Worm (Caenorhabditis elegans) whole organism, L4 larva: ENCODE measurements around the gene tba-7.

Source experiments
- D1046.2 ChIP-seq: fragments of 200-800 bp; sonication (Bioruptor generic); IDR thresholded peaks from 2 replicates; pipeline ENCODE4 v1.3.6; 2022; ENCODE audit warnings: missing genetic modification characterization, missing compliant biosample characterization
- F37D6.2 ChIP-seq: sonication (generic microtip); optimal IDR thresholded peaks from 2 replicates; lab custom pipeline; 2016; ENCODE audit warnings: mild to moderate bottlenecking, missing genetic modification characterization, missing compliant biosample characterization
- R02D3.7 ChIP-seq: fragments of 150-350 bp; sonication (generic microtip); optimal IDR thresholded peaks from 3 replicates; lab custom pipeline; 2014; ENCODE audit warnings: missing biosample characterization, missing genetic modification characterization
- T20F7.1 ChIP-seq: fragments of 200-800 bp; sonication (Bioruptor generic); optimal IDR thresholded peaks from 2 replicates; lab custom pipeline; 2018; ENCODE audit warnings: mild to moderate bottlenecking, missing genetic modification characterization, missing compliant biosample characterization
- Y105C5A.15 ChIP-seq: fragments of 200-800 bp; sonication (Bioruptor generic); IDR thresholded peaks from 2 replicates; pipeline ENCODE4 v1.3.6; 2022; ENCODE audit warnings: missing genetic modification characterization, missing compliant biosample characterization
- Y75B8A.6 ChIP-seq: fragments of 200-800 bp; sonication (Bioruptor generic); IDR thresholded peaks from 2 replicates; pipeline ENCODE4 v1.3.6; 2022; ENCODE audit warnings: missing genetic modification reagents, missing genetic modification characterization, missing compliant biosample characterization
- ZK337.2 ChIP-seq: fragments of 200-800 bp; sonication (Bioruptor generic); IDR thresholded peaks from 2 replicates; pipeline ENCODE4 v1.3.6; 2022; ENCODE audit warnings: missing genetic modification reagents, missing genetic modification characterization, missing compliant biosample characterization
- aha-1 ChIP-seq: fragments of 150-350 bp; peaks from one replicate; lab custom pipeline; 2014; ENCODE audit warnings: missing biosample characterization, missing genetic modification characterization
- aly-2 ChIP-seq: sonication (generic microtip); optimal IDR thresholded peaks from 2 replicates; lab custom pipeline; 2018; ENCODE audit warnings: missing biosample characterization, missing genetic modification characterization
- ama-1 ChIP-seq: fragments of 150-350 bp; optimal IDR thresholded peaks from 2 replicates; lab custom pipeline; 2014; ENCODE audit warnings: inconsistent platforms, mixed read lengths
- arid-1 ChIP-seq: fragments of 200-800 bp; sonication (Bioruptor generic); conservative IDR thresholded peaks from 2 replicates; pipeline ENCODE4 v1.3.6; 2022; ENCODE audit warnings: missing genetic modification reagents, missing genetic modification characterization, missing compliant biosample characterization
- attf-4 ChIP-seq: sonication (generic microtip); optimal IDR thresholded peaks from 3 replicates; lab custom pipeline; 2017; ENCODE audit warnings: missing biosample characterization, missing genetic modification characterization
- ceh-20 ChIP-seq: fragments of 200-800 bp; sonication (Bioruptor generic); IDR thresholded peaks from 2 replicates; pipeline ENCODE4 v1.3.6; 2022; ENCODE audit warnings: missing genetic modification reagents, missing genetic modification characterization, missing compliant biosample characterization
- ceh-32 ChIP-seq: sonication (generic microtip); optimal IDR thresholded peaks from 2 replicates; lab custom pipeline; 2016; ENCODE audit warnings: mild to moderate bottlenecking, missing genetic modification characterization, missing compliant biosample characterization; ENCODE audit not compliant: poor library complexity
- ces-1 ChIP-seq: fragments of 150-350 bp; sonication (generic microtip); optimal IDR thresholded peaks from 4 replicates; lab custom pipeline; 2014; ENCODE audit warnings: missing biosample characterization, missing genetic modification reagents, missing genetic modification characterization
- cey-2 ChIP-seq: sonication (generic microtip); optimal IDR thresholded peaks from 3 replicates; lab custom pipeline; 2017; ENCODE audit warnings: missing genetic modification characterization, mild to moderate bottlenecking, missing compliant biosample characterization, antibody characterized with exemption, borderline replicate concordance; ENCODE audit not compliant: insufficient read depth
- daf-8 ChIP-seq: fragments of 200-800 bp; sonication (Bioruptor generic); IDR thresholded peaks from 2 replicates; pipeline ENCODE4 v1.3.6; 2022; ENCODE audit warnings: missing genetic modification characterization, missing compliant biosample characterization
- dmd-6 ChIP-seq: fragments of 200-800 bp; sonication (Bioruptor generic); IDR thresholded peaks from 2 replicates; pipeline ENCODE4 v1.3.6; 2022; ENCODE audit warnings: missing genetic modification reagents, missing genetic modification characterization, missing compliant biosample characterization
- dpl-1 ChIP-seq: fragments of 150-350 bp; optimal IDR thresholded peaks from 2 replicates; lab custom pipeline; 2014; ENCODE audit warnings: missing biosample characterization, missing genetic modification reagents, missing genetic modification characterization
- egl-43 ChIP-seq: fragments of 200-800 bp; sonication (Bioruptor generic); IDR thresholded peaks from 2 replicates; pipeline ENCODE4 v1.3.6; 2022; ENCODE audit warnings: missing genetic modification reagents, missing genetic modification characterization, missing compliant biosample characterization
- fkh-10 ChIP-seq: fragments of 150-350 bp; optimal IDR thresholded peaks from 2 replicates; lab custom pipeline; 2014; ENCODE audit warnings: missing biosample characterization, missing genetic modification reagents, missing genetic modification characterization
- hlh-11 ChIP-seq: fragments of 200-800 bp; sonication (Bioruptor generic); optimal IDR thresholded peaks from 2 replicates; lab custom pipeline; 2018; ENCODE audit warnings: mild to moderate bottlenecking, missing genetic modification characterization, missing compliant biosample characterization
- hlh-30 ChIP-seq: sonication (generic microtip); optimal IDR thresholded peaks from 2 replicates; lab custom pipeline; 2017; ENCODE audit warnings: antibody characterized with exemption, mild to moderate bottlenecking, missing genetic modification characterization, missing compliant biosample characterization; ENCODE audit not compliant: insufficient read depth
- hmg-1.1 ChIP-seq: fragments of 200-800 bp; sonication (Bioruptor generic); IDR thresholded peaks from 2 replicates; pipeline ENCODE4 v1.3.6; 2022; ENCODE audit warnings: missing genetic modification reagents, missing genetic modification characterization, missing compliant biosample characterization
- jun-1 ChIP-seq: fragments of 150-350 bp; optimal IDR thresholded peaks from 2 replicates; lab custom pipeline; 2014; ENCODE audit warnings: missing biosample characterization, missing genetic modification reagents, missing genetic modification characterization
- lim-7 ChIP-seq: fragments of 200-800 bp; sonication (Bioruptor generic); IDR thresholded peaks from 2 replicates; pipeline ENCODE4 v1.3.6; 2022; ENCODE audit warnings: missing genetic modification characterization, missing compliant biosample characterization
- lin-13 ChIP-seq: fragments of 150-350 bp; optimal IDR thresholded peaks from 2 replicates; lab custom pipeline; 2014; ENCODE audit warnings: missing biosample characterization, missing genetic modification reagents, missing genetic modification characterization
- lin-29 ChIP-seq: fragments of 200-800 bp; sonication (Bioruptor generic); IDR thresholded peaks from 2 replicates; pipeline ENCODE4 v1.3.6; 2022; ENCODE audit warnings: missing genetic modification reagents, missing genetic modification characterization, missing compliant biosample characterization
- lin-38 ChIP-seq: fragments of 200-800 bp; sonication (Bioruptor generic); IDR thresholded peaks from 2 replicates; pipeline ENCODE4 v1.3.6; 2022; ENCODE audit warnings: missing genetic modification reagents, missing genetic modification characterization, missing compliant biosample characterization
- lir-3 ChIP-seq: sonication (generic microtip); optimal IDR thresholded peaks from 2 replicates; lab custom pipeline; 2016; ENCODE audit warnings: mild to moderate bottlenecking, missing genetic modification characterization, missing compliant biosample characterization
- lsy-2 ChIP-seq, 2 experiments: fragments of 150-350 bp in 1 of 2; sonication (generic microtip) in 1 of 2; optimal IDR thresholded peaks; 2 replicates each; lab custom pipeline; 2014 to 2017; ENCODE audit warnings: missing biosample characterization in 2 of 2, missing genetic modification characterization in 2 of 2
- mdl-1 ChIP-seq, 2 experiments: fragments of 150-350 bp in 1 of 2; sonication (generic microtip) in 1 of 2; optimal IDR thresholded peaks; 2 replicates each; lab custom pipeline; 2014 to 2017; ENCODE audit warnings: missing biosample characterization in 2 of 2, missing genetic modification characterization in 2 of 2
- mep-1 ChIP-seq: fragments of 150-350 bp; sonication (generic microtip); optimal IDR thresholded peaks from 3 replicates; lab custom pipeline; 2014; ENCODE audit warnings: missing biosample characterization, missing genetic modification characterization
- mes-2 ChIP-seq: sonication (generic microtip); optimal IDR thresholded peaks from 2 replicates; lab custom pipeline; 2016; ENCODE audit warnings: missing genotype, mild to moderate bottlenecking, missing genetic modification characterization, missing compliant biosample characterization; ENCODE audit not compliant: poor library complexity, severe bottlenecking
- mxl-3 ChIP-seq: fragments of 200-800 bp; sonication (Bioruptor generic); optimal IDR thresholded peaks from 2 replicates; lab custom pipeline; 2018; ENCODE audit warnings: mild to moderate bottlenecking, missing genetic modification characterization, missing compliant biosample characterization
- nhr-111 ChIP-seq: fragments of 200-800 bp; sonication (Bioruptor generic); optimal IDR thresholded peaks from 2 replicates; lab custom pipeline; 2018; ENCODE audit warnings: mild to moderate bottlenecking, missing genetic modification characterization, missing compliant biosample characterization
- nhr-28 ChIP-seq: fragments of 150-350 bp; optimal IDR thresholded peaks from 2 replicates; lab custom pipeline; 2014; ENCODE audit warnings: missing biosample characterization, missing genetic modification characterization
- nhr-42 ChIP-seq: fragments of 200-800 bp; sonication (Bioruptor generic); IDR thresholded peaks from 2 replicates; pipeline ENCODE4 v1.3.6; 2022; ENCODE audit warnings: missing genetic modification characterization, missing compliant biosample characterization
- nhr-6 ChIP-seq: fragments of 150-350 bp; optimal IDR thresholded peaks from 2 replicates; lab custom pipeline; 2014; ENCODE audit warnings: missing biosample characterization, missing genetic modification characterization
- nhr-76 ChIP-seq: fragments of 150-350 bp; optimal IDR thresholded peaks from 2 replicates; lab custom pipeline; 2014; ENCODE audit warnings: missing biosample characterization, missing genetic modification characterization
- php-3 ChIP-seq: fragments of 200-800 bp; sonication (Bioruptor generic); IDR thresholded peaks from 2 replicates; pipeline ENCODE4 v1.3.6; 2022; ENCODE audit warnings: missing genetic modification reagents, missing genetic modification characterization, missing compliant biosample characterization
- rbr-2 ChIP-seq: sonication (generic microtip); optimal IDR thresholded peaks from 2 replicates; lab custom pipeline; 2016; ENCODE audit warnings: missing genotype, missing genetic modification characterization, missing compliant biosample characterization
- saeg-2 ChIP-seq: fragments of 200-800 bp; sonication (Bioruptor generic); IDR thresholded peaks from 2 replicates; pipeline ENCODE4 v1.3.6; 2022; ENCODE audit warnings: missing genetic modification reagents, missing genetic modification characterization, missing compliant biosample characterization
- set-16 ChIP-seq: fragments of 200-800 bp; sonication (Bioruptor generic); IDR thresholded peaks from 2 replicates; pipeline ENCODE4 v1.3.6; 2022; ENCODE audit warnings: missing genetic modification reagents, missing genetic modification characterization, missing compliant biosample characterization
- unc-62 ChIP-seq, 3 experiments: fragments of 150-350 bp in 1 of 3; sonication (generic microtip); optimal IDR thresholded peaks in 2 of 3; peaks in 1 of 3; 1 replicate in 1 of 3; 2 replicates in 2 of 3; lab custom pipeline; 2014 to 2017; ENCODE audit warnings: missing biosample characterization in 3 of 3, missing genetic modification characterization in 3 of 3, missing genetic modification reagents in 3 of 3, missing genotype in 1 of 3
- ztf-7 ChIP-seq: fragments of 150-350 bp; optimal IDR thresholded peaks from 2 replicates; lab custom pipeline; 2014; ENCODE audit warnings: missing biosample characterization, missing genetic modification characterization

tba-7 gene

ce11 chrIII:11390832-11391231 is 19.2 kb upstream of the tba-7 start:
- TF ChIP-seq nhr-28 (tag; lab: Kevin White, UChicago) (no peak), ces-1 (GFP tag; lab: Kevin White, UChicago) (peak; percentile 53), ztf-7 (no peak), nhr-42 (GFP tag; lab: Robert Waterston, UW) (no peak), lin-38 (GFP tag; lab: Robert Waterston, UW) (no peak), mdl-1 (tag; optimal IDR thresholded peaks at IDR 0.05; lab: Kevin White, UChicago) (no peak), saeg-2 (GFP tag; lab: Robert Waterston, UW) (no peak), fkh-10 (peak; percentile 60), dpl-1 (GFP tag; lab: Kevin White, UChicago) (no peak), aha-1 (tag; lab: Kevin White, UChicago) (peak; percentile 13)

ce11 chrIII:11389384-11389783 is 17.8 kb upstream of the tba-7 start:
- TF ChIP-seq cey-2 (tag; lab: Kevin White, UChicago) (no peak), hmg-1.1 (GFP tag; lab: Robert Waterston, UW) (0 out of 2 replicates have a peak, but pooled peaks have one; percentile 10), set-16 (GFP tag; lab: Robert Waterston, UW) (peak; percentile 88), nhr-111 (GFP tag; lab: Kevin White, UChicago) (no peak), D1046.2 (0 out of 2 replicates have a peak, but pooled peaks have one; percentile 26), dmd-6 (GFP tag; lab: Robert Waterston, UW) (no peak), ZK337.2 (GFP tag; lab: Robert Waterston, UW) (0 out of 2 replicates have a peak, but pooled peaks have one; percentile 3), lim-7 (GFP tag; lab: Robert Waterston, UW) (0 out of 2 replicates have a peak, but pooled peaks have one; percentile 9), ceh-20 (GFP tag; lab: Robert Waterston, UW) (0 out of 2 replicates have a peak, but pooled peaks have one; percentile 12), egl-43 (0 out of 2 replicates have a peak, but pooled peaks have one; percentile 27)

- TF ChIP-seq lir-3 (tag; lab: Kevin White, UChicago) (no peak), T20F7.1 (no peak), Y105C5A.15 (GFP tag; lab: Robert Waterston, UW) (no peak), Y75B8A.6 (GFP tag; lab: Robert Waterston, UW) (no peak), R02D3.7 (tag; lab: Kevin White, UChicago) (no peak), unc-62 (GFP tag; optimal IDR thresholded peaks at IDR 0.05 in 1 of 2; lab: Kevin White, UChicago) (peak in 1 of 2 experiments; percentile 4), unc-62 (tag; optimal IDR thresholded peaks at IDR 0.05; lab: Kevin White, UChicago) (no peak), ama-1 (lab: Kevin White, UChicago) (no peak)
Measured at ce11 chrIII:11381922-11382321, 10.3 kb upstream of the tba-7 start, which contains the start of gene subs-4. Gene subs-4 (plus strand): TSS chrIII:11382222.

ce11 chrIII:11380555-11380954 is 9.0 kb upstream of the tba-7 start:
- peak; percentile 27 for TF ChIP-seq mes-2 (tag; lab: Kevin White, UChicago)
- TF ChIP-seq mep-1 (tag; lab: Kevin White, UChicago): peak; percentile 28
- no peak for TF ChIP-seq lin-13 (GFP tag; lab: Kevin White, UChicago)
- TF ChIP-seq lin-29 (GFP tag; lab: Robert Waterston, UW): no peak
- no peak for TF ChIP-seq attf-4 (tag; lab: Kevin White, UChicago)
- no peak for TF ChIP-seq egl-43
- no peak for TF ChIP-seq nhr-76 (tag; lab: Kevin White, UChicago)
- TF ChIP-seq arid-1 (GFP tag; lab: Robert Waterston, UW): no peak
- TF ChIP-seq aly-2 (tag; lab: Kevin White, UChicago): no peak
- TF ChIP-seq fkh-10: peak; percentile 31
- no peak for TF ChIP-seq ceh-32 (tag; lab: Kevin White, UChicago)
- no peak for TF ChIP-seq nhr-111 (GFP tag; lab: Kevin White, UChicago)
- TF ChIP-seq nhr-6 (tag; lab: Kevin White, UChicago): no peak
- no peak for TF ChIP-seq daf-8 (GFP tag; lab: Robert Waterston, UW)
- TF ChIP-seq hmg-1.1 (GFP tag; lab: Robert Waterston, UW): 0 out of 2 replicates have a peak, but pooled peaks have one; percentile 8
- TF ChIP-seq lsy-2 (tag; optimal IDR thresholded peaks at IDR 0.05; lab: Kevin White, UChicago): peak in 1 of 2 experiments; percentile 23
- peak; percentile 88 for TF ChIP-seq mxl-3 (GFP tag; lab: Kevin White, UChicago)
- peak; percentile 33 for TF ChIP-seq hlh-30 (tag; lab: Kevin White, UChicago)
- peak; percentile 58 for TF ChIP-seq hlh-11 (tag; lab: Kevin White, UChicago)
- TF ChIP-seq jun-1 (tag; lab: Kevin White, UChicago): no peak
- no peak for TF ChIP-seq F37D6.2 (tag; lab: Kevin White, UChicago)
- TF ChIP-seq php-3 (GFP tag; lab: Robert Waterston, UW): no peak
- no peak for TF ChIP-seq rbr-2
